Worm (Caenorhabditis elegans) whole organism, L4 larva: ENCODE data around the gene oef-1.

Source experiments
- F26F4.8 ChIP-seq: fragments of 200-800 bp; sonication (Bioruptor generic); conservative IDR thresholded peaks from 2 replicates; pipeline ENCODE4 v1.3.6; 2022; ENCODE audit warnings: missing genetic modification characterization, missing compliant biosample characterization
- F44E2.7 ChIP-seq: fragments of 200-800 bp; sonication (Bioruptor generic); IDR thresholded peaks from 2 replicates; pipeline ENCODE4 v2.1.2; 2022; ENCODE audit warnings: missing genetic modification characterization, missing compliant biosample characterization
- T20F7.1 ChIP-seq: fragments of 200-800 bp; sonication (Bioruptor generic); optimal IDR thresholded peaks from 2 replicates; lab custom pipeline; 2018; ENCODE audit warnings: mild to moderate bottlenecking, missing genetic modification characterization, missing compliant biosample characterization
- Y48G9A.11 ChIP-seq: fragments of 200-800 bp; sonication (Bioruptor generic); IDR thresholded peaks from 2 replicates; pipeline ENCODE4 v1.3.6; 2022; ENCODE audit warnings: missing genetic modification reagents, missing genetic modification characterization, missing compliant biosample characterization
- ZK337.2 ChIP-seq: fragments of 200-800 bp; sonication (Bioruptor generic); IDR thresholded peaks from 2 replicates; pipeline ENCODE4 v1.3.6; 2022; ENCODE audit warnings: missing genetic modification reagents, missing genetic modification characterization, missing compliant biosample characterization
- ZK546.5 ChIP-seq, 2 experiments: sonication (generic microtip); optimal IDR thresholded peaks; 2 replicates each; lab custom pipeline; 2017; ENCODE audit warnings: missing biosample characterization in 2 of 2, missing genetic modification characterization in 2 of 2
- ama-1 ChIP-seq: fragments of 150-350 bp; optimal IDR thresholded peaks from 2 replicates; lab custom pipeline; 2014; ENCODE audit warnings: inconsistent platforms, mixed read lengths
- arid-1 ChIP-seq: fragments of 200-800 bp; sonication (Bioruptor generic); conservative IDR thresholded peaks from 2 replicates; pipeline ENCODE4 v1.3.6; 2022; ENCODE audit warnings: missing genetic modification reagents, missing genetic modification characterization, missing compliant biosample characterization
- ceh-32 ChIP-seq: sonication (generic microtip); optimal IDR thresholded peaks from 2 replicates; lab custom pipeline; 2016; ENCODE audit warnings: mild to moderate bottlenecking, missing genetic modification characterization, missing compliant biosample characterization; ENCODE audit not compliant: poor library complexity
- ceh-62 ChIP-seq: sonication (generic microtip); optimal IDR thresholded peaks from 2 replicates; lab custom pipeline; 2017; ENCODE audit warnings: missing biosample characterization, missing genetic modification characterization
- ctbp-1 ChIP-seq: fragments of 200-800 bp; sonication (Bioruptor generic); IDR thresholded peaks from 2 replicates; pipeline ENCODE4 v1.3.6; 2022; ENCODE audit warnings: missing genetic modification reagents, missing genetic modification characterization, missing compliant biosample characterization
- daf-16 ChIP-seq, 3 experiments: sonication (generic microtip); optimal IDR thresholded peaks; 2 replicates each; lab custom pipeline; 2016 to 2017; ENCODE audit warnings: missing genetic modification characterization in 3 of 3, missing genetic modification reagents in 3 of 3, mild to moderate bottlenecking in 2 of 3, missing compliant biosample characterization in 2 of 3, missing biosample characterization in 1 of 3, moderate library complexity in 1 of 3
- daf-8 ChIP-seq: fragments of 200-800 bp; sonication (Bioruptor generic); IDR thresholded peaks from 2 replicates; pipeline ENCODE4 v1.3.6; 2022; ENCODE audit warnings: missing genetic modification characterization, missing compliant biosample characterization
- dmd-9 ChIP-seq: fragments of 200-800 bp; sonication (Bioruptor generic); IDR thresholded peaks from 2 replicates; pipeline ENCODE4 v1.3.6; 2022; ENCODE audit warnings: missing genetic modification reagents, missing genetic modification characterization, missing compliant biosample characterization
- dpl-1 ChIP-seq: fragments of 150-350 bp; optimal IDR thresholded peaks from 2 replicates; lab custom pipeline; 2014; ENCODE audit warnings: missing biosample characterization, missing genetic modification reagents, missing genetic modification characterization
- duxl-1 ChIP-seq: sonication (generic microtip); optimal IDR thresholded peaks from 2 replicates; lab custom pipeline; 2016; ENCODE audit warnings: mild to moderate bottlenecking, missing genetic modification characterization, moderate library complexity, missing compliant biosample characterization; ENCODE audit not compliant: poor library complexity
- dve-1 ChIP-seq: sonication (generic microtip); optimal IDR thresholded peaks from 2 replicates; lab custom pipeline; 2017; ENCODE audit warnings: antibody characterized with exemption, mild to moderate bottlenecking, missing genetic modification characterization, missing compliant biosample characterization; ENCODE audit not compliant: insufficient read depth
- egl-43 ChIP-seq: fragments of 200-800 bp; sonication (Bioruptor generic); IDR thresholded peaks from 2 replicates; pipeline ENCODE4 v1.3.6; 2022; ENCODE audit warnings: missing genetic modification reagents, missing genetic modification characterization, missing compliant biosample characterization
- fkh-10 ChIP-seq: fragments of 150-350 bp; optimal IDR thresholded peaks from 2 replicates; lab custom pipeline; 2014; ENCODE audit warnings: missing biosample characterization, missing genetic modification reagents, missing genetic modification characterization
- hlh-11 ChIP-seq: fragments of 200-800 bp; sonication (Bioruptor generic); optimal IDR thresholded peaks from 2 replicates; lab custom pipeline; 2018; ENCODE audit warnings: mild to moderate bottlenecking, missing genetic modification characterization, missing compliant biosample characterization
- hlh-30 ChIP-seq: sonication (generic microtip); optimal IDR thresholded peaks from 2 replicates; lab custom pipeline; 2017; ENCODE audit warnings: antibody characterized with exemption, mild to moderate bottlenecking, missing genetic modification characterization, missing compliant biosample characterization; ENCODE audit not compliant: insufficient read depth
- lin-38 ChIP-seq: fragments of 200-800 bp; sonication (Bioruptor generic); IDR thresholded peaks from 2 replicates; pipeline ENCODE4 v1.3.6; 2022; ENCODE audit warnings: missing genetic modification reagents, missing genetic modification characterization, missing compliant biosample characterization
- lsy-2 ChIP-seq, 2 experiments: fragments of 150-350 bp in 1 of 2; sonication (generic microtip) in 1 of 2; optimal IDR thresholded peaks; 2 replicates each; lab custom pipeline; 2014 to 2017; ENCODE audit warnings: missing biosample characterization in 2 of 2, missing genetic modification characterization in 2 of 2
- mdl-1 ChIP-seq, 2 experiments: fragments of 150-350 bp in 1 of 2; sonication (generic microtip) in 1 of 2; optimal IDR thresholded peaks; 2 replicates each; lab custom pipeline; 2014 to 2017; ENCODE audit warnings: missing biosample characterization in 2 of 2, missing genetic modification characterization in 2 of 2
- mep-1 ChIP-seq: fragments of 150-350 bp; sonication (generic microtip); optimal IDR thresholded peaks from 3 replicates; lab custom pipeline; 2014; ENCODE audit warnings: missing biosample characterization, missing genetic modification characterization
- nhr-10 ChIP-seq: fragments of 150-350 bp; optimal IDR thresholded peaks from 2 replicates; lab custom pipeline; 2014; ENCODE audit warnings: missing biosample characterization, missing genetic modification characterization
- nhr-11 ChIP-seq: fragments of 150-350 bp; optimal IDR thresholded peaks from 2 replicates; lab custom pipeline; 2014; ENCODE audit warnings: missing biosample characterization, missing genetic modification characterization
- nhr-28 ChIP-seq: fragments of 150-350 bp; optimal IDR thresholded peaks from 2 replicates; lab custom pipeline; 2014; ENCODE audit warnings: missing biosample characterization, missing genetic modification characterization
- nhr-41 ChIP-seq: fragments of 200-800 bp; sonication (Bioruptor generic); IDR thresholded peaks from 2 replicates; pipeline ENCODE4 v1.3.6; 2022; ENCODE audit warnings: missing genetic modification reagents, missing genetic modification characterization, missing compliant biosample characterization
- nhr-48 ChIP-seq: sonication (generic microtip); optimal IDR thresholded peaks from 2 replicates; lab custom pipeline; 2016; ENCODE audit warnings: mild to moderate bottlenecking, missing genetic modification characterization, missing compliant biosample characterization
- nhr-77 ChIP-seq: fragments of 150-350 bp; optimal IDR thresholded peaks from 2 replicates; lab custom pipeline; 2014; ENCODE audit warnings: missing biosample characterization, missing genetic modification characterization
- php-3 ChIP-seq: fragments of 200-800 bp; sonication (Bioruptor generic); IDR thresholded peaks from 2 replicates; pipeline ENCODE4 v1.3.6; 2022; ENCODE audit warnings: missing genetic modification reagents, missing genetic modification characterization, missing compliant biosample characterization
- pqm-1 ChIP-seq: sonication (generic microtip); optimal IDR thresholded peaks from 2 replicates; lab custom pipeline; 2017; ENCODE audit warnings: missing biosample characterization, missing genetic modification characterization
- rbr-2 ChIP-seq: sonication (generic microtip); optimal IDR thresholded peaks from 2 replicates; lab custom pipeline; 2016; ENCODE audit warnings: missing genotype, missing genetic modification characterization, missing compliant biosample characterization
- sdz-12 ChIP-seq: fragments of 200-800 bp; sonication (Bioruptor generic); optimal IDR thresholded peaks from 2 replicates; lab custom pipeline; 2018; ENCODE audit warnings: mild to moderate bottlenecking, missing genetic modification characterization, missing compliant biosample characterization
- set-16 ChIP-seq: fragments of 200-800 bp; sonication (Bioruptor generic); IDR thresholded peaks from 2 replicates; pipeline ENCODE4 v1.3.6; 2022; ENCODE audit warnings: missing genetic modification reagents, missing genetic modification characterization, missing compliant biosample characterization
- snpc-1.2 ChIP-seq: fragments of 200-800 bp; sonication (Bioruptor generic); IDR thresholded peaks from 2 replicates; pipeline ENCODE4 v1.3.6; 2022; ENCODE audit warnings: missing genetic modification reagents, missing genetic modification characterization, missing compliant biosample characterization
- spr-3 ChIP-seq: fragments of 200-800 bp; sonication (Bioruptor generic); optimal IDR thresholded peaks from 2 replicates; lab custom pipeline; 2018; ENCODE audit warnings: mild to moderate bottlenecking, missing genetic modification characterization, missing compliant biosample characterization
- unc-39 ChIP-seq: sonication (generic microtip); optimal IDR thresholded peaks from 2 replicates; lab custom pipeline; 2017; ENCODE audit warnings: missing biosample characterization, missing genetic modification characterization
- unc-62 ChIP-seq, 3 experiments: fragments of 150-350 bp in 1 of 3; sonication (generic microtip); optimal IDR thresholded peaks in 2 of 3; peaks in 1 of 3; 1 replicate in 1 of 3; 2 replicates in 2 of 3; lab custom pipeline; 2014 to 2017; ENCODE audit warnings: missing biosample characterization in 3 of 3, missing genetic modification characterization in 3 of 3, missing genetic modification reagents in 3 of 3, missing genotype in 1 of 3
- zfp-3 ChIP-seq: fragments of 200-800 bp; sonication (Bioruptor generic); conservative IDR thresholded peaks from 2 replicates; pipeline ENCODE4 v1.3.6; 2022; ENCODE audit warnings: missing genetic modification reagents, missing genetic modification characterization, missing compliant biosample characterization
- zip-2 ChIP-seq: fragments of 150-350 bp; optimal IDR thresholded peaks from 2 replicates; lab custom pipeline; 2014; ENCODE audit warnings: missing biosample characterization, missing genetic modification characterization
- ztf-11 ChIP-seq: fragments of 150-350 bp; optimal IDR thresholded peaks from 2 replicates; lab custom pipeline; 2014; ENCODE audit warnings: missing biosample characterization, missing genetic modification characterization

oef-1 gene

ce11 chrIV:7505866-7506488 lies 42.2 kb upstream of the oef-1 start (continued):
- TF ChIP-seq Y48G9A.11 (peak; percentile 13; the same call in 1 of the 2 replicates), dpl-1 (no peak), ZK337.2 (GFP tag; lab: Robert Waterston, UW) (no peak; the same call in 1 of the 2 replicates), egl-43 (GFP tag; lab: Robert Waterston, UW) (no peak; the same call in 1 of the 2 replicates), ctbp-1 (GFP tag; lab: Robert Waterston, UW) (peak; percentile 38; the same call in 1 of the 2 replicates), zip-2 (tag; lab: Kevin White, UChicago) (no peak), snpc-1.2 (GFP tag; lab: Robert Waterston, UW) (peak; percentile 71), nhr-48 (tag; lab: Kevin White, UChicago) (peak; percentile 1), daf-8 (GFP tag; lab: Robert Waterston, UW) (0 out of 2 replicates have a peak, but pooled peaks have one; percentile 41), F44E2.7 (GFP tag; lab: Robert Waterston, UW) (no peak), dve-1 (tag; lab: Kevin White, UChicago) (peak; percentile 46), nhr-41 (GFP tag; lab: Robert Waterston, UW) (no peak), fkh-10 (GFP tag; lab: Kevin White, UChicago) (no peak), ceh-32 (tag; lab: Kevin White, UChicago) (no peak), mep-1 (peak; percentile 61), ztf-11 (no peak), F26F4.8 (0 out of 2 replicates have a peak, but pooled peaks have one; percentile 12), arid-1 (peak; percentile 50; the same call in 1 of the 2 replicates), mdl-1 (tag; optimal IDR thresholded peaks at IDR 0.05; lab: Kevin White, UChicago) (no peak), rbr-2 (tag; lab: Kevin White, UChicago) (no peak), lsy-2 (tag; optimal IDR thresholded peaks at IDR 0.05; lab: Kevin White, UChicago) (peak in 1 of 2 experiments; percentile 32), nhr-10 (peak; percentile 32), ceh-62 (tag; lab: Kevin White, UChicago) (no peak)

- TF ChIP-seq sdz-12 (GFP tag; lab: Kevin White, UChicago) (no peak), dmd-9 (0 out of 2 replicates have a peak, but pooled peaks have one; percentile 36), lin-38 (GFP tag; lab: Robert Waterston, UW) (0 out of 2 replicates have a peak, but pooled peaks have one; percentile 11), set-16 (peak; percentile 36; the same call in 1 of the 2 replicates)
Measured at ce11 chrIV:7506711-7507110, 41.5 kb upstream of the oef-1 start.

ce11 chrIV:7507305-7507704 lies 40.9 kb upstream of the oef-1 start:
- no peak for TF ChIP-seq lin-38 (GFP tag; lab: Robert Waterston, UW)
- peak; percentile 62 for TF ChIP-seq nhr-28 (tag; lab: Kevin White, UChicago)
- no peak for TF ChIP-seq F44E2.7 (GFP tag; lab: Robert Waterston, UW)
- TF ChIP-seq nhr-77 (tag; lab: Kevin White, UChicago) = peak; percentile 24
- no peak for TF ChIP-seq ztf-11
- peak in 1 of 2 experiments; percentile 6 for TF ChIP-seq daf-16 (GFP tag; optimal IDR thresholded peaks at IDR 0.05; lab: Kevin White, UChicago)
- peak; percentile 55 for TF ChIP-seq daf-16 (tag; optimal IDR thresholded peaks at IDR 0.05; lab: Kevin White, UChicago)
- TF ChIP-seq unc-62 (GFP tag; optimal IDR thresholded peaks at IDR 0.05 in 1 of 2; lab: Kevin White, UChicago) = peak in 1 of 2 experiments; percentile 96
- TF ChIP-seq unc-62 (tag; optimal IDR thresholded peaks at IDR 0.05; lab: Kevin White, UChicago) = no peak
- peak; percentile 2 for TF ChIP-seq dpl-1
- peak in 1 of 2 experiments; percentile 48 for TF ChIP-seq mdl-1 (tag; optimal IDR thresholded peaks at IDR 0.05; lab: Kevin White, UChicago)
- TF ChIP-seq spr-3 (GFP tag; lab: Kevin White, UChicago) = no peak
- no peak for TF ChIP-seq zip-2 (tag; lab: Kevin White, UChicago)
- peak; percentile 88 for TF ChIP-seq hlh-30 (tag; lab: Kevin White, UChicago)
- no peak for TF ChIP-seq F26F4.8
- TF ChIP-seq hlh-11 = peak; percentile 71
- peak; percentile 7 for TF ChIP-seq T20F7.1 (GFP tag; lab: Kevin White, UChicago)
- no peak for TF ChIP-seq zfp-3 (GFP tag; lab: Robert Waterston, UW)
- TF ChIP-seq ama-1 = peak; percentile 33
- TF ChIP-seq dve-1 (tag; lab: Kevin White, UChicago) = peak; percentile 42
- no peak for TF ChIP-seq ZK546.5 (tag; optimal IDR thresholded peaks at IDR 0.05; lab: Kevin White, UChicago)
- peak; percentile 39 for TF ChIP-seq nhr-48 (tag; lab: Kevin White, UChicago)
- TF ChIP-seq nhr-11 (tag; lab: Kevin White, UChicago) = peak; percentile 34
- TF ChIP-seq pqm-1 (tag; lab: Kevin White, UChicago) = no peak
- peak; percentile 28 for TF ChIP-seq mep-1
- peak; percentile 13 to 52 for TF ChIP-seq lsy-2 (tag; optimal IDR thresholded peaks at IDR 0.05; lab: Kevin White, UChicago)
- no peak for TF ChIP-seq dmd-9
- no peak for TF ChIP-seq php-3 (GFP tag; lab: Robert Waterston, UW)
- TF ChIP-seq unc-39 (tag; lab: Kevin White, UChicago) = no peak
- peak; percentile 17 for TF ChIP-seq duxl-1 (tag; lab: Kevin White, UChicago)
